Worm (Caenorhabditis elegans): Measurements from ENCODE around the gene mltn-3.

- TF ChIP-seq ceh-82 (tag; optimal IDR thresholded peaks at IDR 0.05) = no peak
- TF ChIP-seq unc-62 (GFP tag; optimal IDR thresholded peaks at IDR 0.05) = no peak
- TF ChIP-seq ama-1 (optimal IDR thresholded peaks at IDR 0.05) = no peak
- no peak for TF ChIP-seq nhr-77 (tag; optimal IDR thresholded peaks at IDR 0.05)
- no peak for TF ChIP-seq nhr-11 (tag; optimal IDR thresholded peaks at IDR 0.05)
- peak; percentile 75 for TF ChIP-seq pha-4 (tag; optimal IDR thresholded peaks at IDR 0.05)
- no peak for TF ChIP-seq lin-15B (tag; optimal IDR thresholded peaks at IDR 0.05)
- TF ChIP-seq snpc-4 (tag; optimal IDR thresholded peaks at IDR 0.05) = peak; percentile 62
- TF ChIP-seq mdl-1 (tag; optimal IDR thresholded peaks at IDR 0.05) = no peak
- TF ChIP-seq skn-1 (tag; optimal IDR thresholded peaks at IDR 0.05) = no peak
- TF ChIP-seq egl-27 (tag; optimal IDR thresholded peaks at IDR 0.05) = no peak
- no peak for TF ChIP-seq ZK546.5 (tag; optimal IDR thresholded peaks at IDR 0.05)
- TF ChIP-seq tbx-2 (tag; optimal IDR thresholded peaks at IDR 0.05) = no peak
- TF ChIP-seq fkh-2 (tag; optimal IDR thresholded peaks at IDR 0.05) = no peak
Observed at ce11 chrII:13954077-13954476, 37.9 kb downstream of the mltn-3 start.

All from whole organism, L3 larva.